Fruit fly (Drosophila melanogaster) whole organism, embryonic: ENCODE results near the gene Nup43.

ENCODE experiments used
- CG10209 ChIP-seq: fragments of 200-800 bp; sonication (Bioruptor generic); optimal IDR thresholded peaks from 3 replicates; lab custom pipeline; 2017; ENCODE audit warnings: missing biosample characterization, mild to moderate bottlenecking, missing genetic modification characterization, missing genetic modification reagents
- CG10366 ChIP-seq: fragments of 200-800 bp; sonication (Bioruptor generic); IDR thresholded peaks from 2 replicates; pipeline ENCODE4 v1.3.6; 2022; ENCODE audit warnings: missing biosample characterization, missing genetic modification characterization
- CG14014 ChIP-seq: fragments of 200-800 bp; sonication (Bioruptor generic); IDR thresholded peaks from 2 replicates; pipeline ENCODE4 v1.3.6; 2022; ENCODE audit warnings: missing biosample characterization, missing genetic modification characterization
- CG15696 ChIP-seq: fragments of 200-800 bp; sonication (Bioruptor generic); optimal IDR thresholded peaks from 2 replicates; lab custom pipeline; 2019; ENCODE audit warnings: missing biosample characterization, mild to moderate bottlenecking, missing genetic modification characterization, moderate library complexity
- CG16863 ChIP-seq: fragments of 200-800 bp; sonication (Bioruptor generic); optimal IDR thresholded peaks from 3 replicates; lab custom pipeline; 2016; ENCODE audit warnings: missing biosample characterization, missing genetic modification characterization
- CG2129 ChIP-seq: fragments of 200-800 bp; sonication (Bioruptor generic); IDR thresholded peaks from 2 replicates; pipeline ENCODE4 v1.3.6; 2022; ENCODE audit warnings: missing biosample characterization, missing genetic modification characterization; ENCODE audit not compliant: partially characterized antibody
- CG30431 ChIP-seq: fragments of 200-800 bp; sonication (Bioruptor generic); optimal IDR thresholded peaks from 2 replicates; lab custom pipeline; 2017; ENCODE audit warnings: missing biosample characterization, missing genetic modification characterization
- CG31388 ChIP-seq: fragments of 200-800 bp; sonication (Bioruptor generic); optimal IDR thresholded peaks from 2 replicates; lab custom pipeline; 2016; ENCODE audit warnings: missing biosample characterization, missing genetic modification characterization
- CG31441 ChIP-seq: fragments of 200-800 bp; sonication (Bioruptor generic); IDR thresholded peaks from 2 replicates; pipeline ENCODE4 v1.3.6; 2022; ENCODE audit warnings: missing biosample characterization, missing genetic modification characterization
- CG34224 ChIP-seq: fragments of 200-800 bp; sonication (Bioruptor generic); IDR thresholded peaks from 3 replicates; pipeline ENCODE4 v1.3.6; 2022; ENCODE audit warnings: missing biosample characterization, missing genetic modification characterization; ENCODE audit not compliant: partially characterized antibody
- CG3995 ChIP-seq: fragments of 200-800 bp; sonication (Bioruptor generic); optimal IDR thresholded peaks from 3 replicates; lab custom pipeline; 2016; ENCODE audit warnings: missing biosample characterization, missing genetic modification characterization
- CG4820 ChIP-seq: fragments of 200-800 bp; sonication (Bioruptor generic); optimal IDR thresholded peaks from 3 replicates; lab custom pipeline; 2016; ENCODE audit warnings: missing biosample characterization, missing genetic modification characterization
- CG7928 ChIP-seq: fragments of 200-800 bp; sonication (Bioruptor generic); optimal IDR thresholded peaks from 2 replicates; lab custom pipeline; 2017; ENCODE audit warnings: missing biosample characterization, mild to moderate bottlenecking, missing genetic modification characterization
- CG8281 ChIP-seq: fragments of 200-800 bp; sonication (Bioruptor generic); optimal IDR thresholded peaks from 2 replicates; lab custom pipeline; 2018; ENCODE audit warnings: missing biosample characterization, mild to moderate bottlenecking, missing genetic modification characterization, moderate library complexity
- CG8765 ChIP-seq: fragments of 200-800 bp; sonication (Bioruptor generic); IDR thresholded peaks from 2 replicates; pipeline ENCODE4 v1.3.6; 2022; ENCODE audit warnings: missing biosample characterization, missing genetic modification characterization
- CHES-1-like ChIP-seq: fragments of 200-800 bp; sonication (Bioruptor generic); optimal IDR thresholded peaks from 2 replicates; lab custom pipeline; 2016; ENCODE audit warnings: missing biosample characterization, missing genetic modification characterization
- CoRest ChIP-seq: fragments of 200-800 bp; sonication (Bioruptor generic); optimal IDR thresholded peaks from 3 replicates; lab custom pipeline; 2018; ENCODE audit warnings: missing biosample characterization, mild to moderate bottlenecking, missing genetic modification characterization, moderate library complexity
- Dref ChIP-seq: fragments of 200-800 bp; sonication (Bioruptor generic); IDR thresholded peaks from 2 replicates; pipeline ENCODE4 v1.3.6; 2022; ENCODE audit warnings: missing biosample characterization, missing genetic modification characterization
- Drgx ChIP-seq: fragments of 200-800 bp; sonication (Bioruptor generic); IDR thresholded peaks from 2 replicates; pipeline ENCODE4 v1.3.6; 2022; ENCODE audit warnings: missing biosample characterization, missing genetic modification characterization
- Fer3 ChIP-seq: fragments of 200-800 bp; sonication (Bioruptor generic); optimal IDR thresholded peaks from 2 replicates; lab custom pipeline; 2018; ENCODE audit warnings: missing biosample characterization, mild to moderate bottlenecking, missing genetic modification characterization, moderate library complexity
- Mad ChIP-seq: fragments of 200-800 bp; sonication (Bioruptor generic); optimal IDR thresholded peaks from 2 replicates; lab custom pipeline; 2016; ENCODE audit warnings: missing biosample characterization, missing genetic modification characterization
- Med ChIP-seq: fragments of 200-800 bp; sonication (Bioruptor generic); peaks from one replicate; lab custom pipeline; 2016; ENCODE audit warnings: missing biosample characterization, missing genetic modification characterization, mild to moderate bottlenecking, inconsistent platforms, moderate library complexity
- Mrtf ChIP-seq: fragments of 200-800 bp; sonication (Bioruptor generic); IDR thresholded peaks from 3 replicates; pipeline ENCODE4 v1.3.6; 2022; ENCODE audit warnings: missing biosample characterization, missing genetic modification characterization
- Nf-YB ChIP-seq: fragments of 200-800 bp; sonication (Bioruptor generic); optimal IDR thresholded peaks from 3 replicates; lab custom pipeline; 2019; ENCODE audit warnings: missing biosample characterization, mild to moderate bottlenecking, missing genetic modification characterization, moderate library complexity
- TFAM ChIP-seq: fragments of 200-800 bp; sonication (Bioruptor generic); optimal IDR thresholded peaks from 2 replicates; lab custom pipeline; 2017; ENCODE audit warnings: missing biosample characterization, missing genetic modification characterization, inconsistent platforms
- Usf ChIP-seq: fragments of 200-800 bp; sonication (Bioruptor generic); optimal IDR thresholded peaks from 2 replicates; lab custom pipeline; 2017; ENCODE audit warnings: missing genotype, missing biosample characterization, missing genetic modification characterization
- abd-A ChIP-seq: fragments of 200-800 bp; sonication (Bioruptor generic); optimal IDR thresholded peaks from 3 replicates; lab custom pipeline; 2019; ENCODE audit warnings: missing biosample characterization, mild to moderate bottlenecking, missing genetic modification characterization, moderate library complexity
- cas ChIP-seq: fragments of 200-800 bp; sonication (Bioruptor generic); IDR thresholded peaks from 2 replicates; pipeline ENCODE4 v1.3.6; 2022; ENCODE audit warnings: missing biosample characterization, missing genetic modification characterization
- dati ChIP-seq: fragments of 200-800 bp; sonication (Bioruptor generic); IDR thresholded peaks from 2 replicates; pipeline ENCODE4 v1.3.6; 2022; ENCODE audit warnings: missing biosample characterization, missing genetic modification characterization
- dimm ChIP-seq: fragments of 200-800 bp; sonication (Bioruptor generic); IDR thresholded peaks from 2 replicates; pipeline ENCODE4 v1.3.6; 2022; ENCODE audit warnings: missing biosample characterization, missing genetic modification characterization
- esg ChIP-seq: fragments of 200-800 bp; sonication (Bioruptor generic); conservative IDR thresholded peaks from 2 replicates; pipeline ENCODE4 v1.3.6; 2022; ENCODE audit warnings: missing biosample characterization, missing genetic modification characterization
- eyg ChIP-seq: fragments of 200-800 bp; sonication (Bioruptor generic); optimal IDR thresholded peaks from 3 replicates; lab custom pipeline; 2016; ENCODE audit warnings: missing biosample characterization, missing genetic modification characterization
- fd96Cb ChIP-seq: fragments of 200-800 bp; sonication (Bioruptor generic); optimal IDR thresholded peaks from 2 replicates; lab custom pipeline; 2018; ENCODE audit warnings: missing biosample characterization, mild to moderate bottlenecking, missing genetic modification characterization, moderate library complexity
- ftz-f1 ChIP-seq: fragments of 200-800 bp; sonication (Bioruptor generic); optimal IDR thresholded peaks from 2 replicates; lab custom pipeline; 2016; ENCODE audit warnings: missing biosample characterization, missing genetic modification characterization
- grau ChIP-seq: fragments of 200-800 bp; optimal IDR thresholded peaks from 3 replicates; lab custom pipeline; 2019; ENCODE audit warnings: missing biosample characterization, mild to moderate bottlenecking, missing genetic modification characterization, moderate library complexity
- grn ChIP-seq: fragments of 200-800 bp; sonication (Bioruptor generic); optimal IDR thresholded peaks from 3 replicates; lab custom pipeline; 2017; ENCODE audit warnings: missing biosample characterization, missing genetic modification characterization
- ham ChIP-seq: fragments of 200-800 bp; sonication (Bioruptor generic); IDR thresholded peaks from 2 replicates; pipeline ENCODE4 v1.3.6; 2022; ENCODE audit warnings: missing biosample characterization, missing genetic modification characterization
- her ChIP-seq: fragments of 200-800 bp; sonication (Bioruptor generic); optimal IDR thresholded peaks from 2 replicates; lab custom pipeline; 2016; ENCODE audit warnings: missing biosample characterization, missing genetic modification characterization
- ken ChIP-seq: fragments of 200-800 bp; sonication (Bioruptor generic); IDR thresholded peaks from 3 replicates; pipeline ENCODE4 v1.3.6; 2022; ENCODE audit warnings: missing biosample characterization, missing genetic modification characterization
- klu ChIP-seq: fragments of 200-800 bp; sonication (Bioruptor generic); IDR thresholded peaks from 2 replicates; pipeline ENCODE4 v1.3.6; 2022; ENCODE audit warnings: missing biosample characterization, missing genetic modification characterization
- lbe ChIP-seq: fragments of 200-800 bp; sonication (Bioruptor generic); optimal IDR thresholded peaks from 2 replicates; lab custom pipeline; 2016; ENCODE audit warnings: missing biosample characterization, mild to moderate bottlenecking, missing genetic modification characterization
- nerfin-2 ChIP-seq: fragments of 200-800 bp; sonication (Bioruptor generic); IDR thresholded peaks from 2 replicates; pipeline ENCODE4 v1.3.6; 2022; ENCODE audit warnings: missing biosample characterization, missing genetic modification characterization; ENCODE audit not compliant: partially characterized antibody
- pros ChIP-seq: fragments of 200-800 bp; sonication (Bioruptor generic); optimal IDR thresholded peaks from 3 replicates; lab custom pipeline; 2019; ENCODE audit warnings: missing biosample characterization, mild to moderate bottlenecking, missing genetic modification characterization, moderate library complexity
- row ChIP-seq: fragments of 200-800 bp; sonication (Bioruptor generic); IDR thresholded peaks from 3 replicates; pipeline ENCODE4 v1.3.6; 2022; ENCODE audit warnings: missing biosample characterization, missing genetic modification characterization
- sim ChIP-seq: fragments of 200-800 bp; sonication (Bioruptor generic); IDR thresholded peaks from 2 replicates; pipeline ENCODE4 v1.3.6; 2022; ENCODE audit warnings: missing biosample characterization, missing genetic modification characterization
- slp2 ChIP-seq: fragments of 200-800 bp; sonication (Bioruptor generic); optimal IDR thresholded peaks from 2 replicates; lab custom pipeline; 2016; ENCODE audit warnings: missing biosample characterization, missing genetic modification characterization
- tna ChIP-seq: fragments of 200-800 bp; sonication (Bioruptor generic); IDR thresholded peaks from 2 replicates; pipeline ENCODE4 v1.3.6; 2022; ENCODE audit warnings: missing biosample characterization, missing genetic modification characterization; ENCODE audit not compliant: partially characterized antibody
- trh ChIP-seq: fragments of 200-800 bp; sonication (Bioruptor generic); optimal IDR thresholded peaks from 2 replicates; lab custom pipeline; 2016; ENCODE audit warnings: missing biosample characterization, missing genetic modification characterization
- wor ChIP-seq: fragments of 200-800 bp; sonication (Bioruptor generic); IDR thresholded peaks from 2 replicates; pipeline ENCODE4 v1.3.6; 2022; ENCODE audit warnings: missing biosample characterization, missing genetic modification characterization
- zf30C ChIP-seq: fragments of 200-800 bp; sonication (Bioruptor generic); optimal IDR thresholded peaks from 3 replicates; lab custom pipeline; 2018; ENCODE audit warnings: missing biosample characterization, mild to moderate bottlenecking, missing genetic modification characterization

The Nup43 gene

DNA sequence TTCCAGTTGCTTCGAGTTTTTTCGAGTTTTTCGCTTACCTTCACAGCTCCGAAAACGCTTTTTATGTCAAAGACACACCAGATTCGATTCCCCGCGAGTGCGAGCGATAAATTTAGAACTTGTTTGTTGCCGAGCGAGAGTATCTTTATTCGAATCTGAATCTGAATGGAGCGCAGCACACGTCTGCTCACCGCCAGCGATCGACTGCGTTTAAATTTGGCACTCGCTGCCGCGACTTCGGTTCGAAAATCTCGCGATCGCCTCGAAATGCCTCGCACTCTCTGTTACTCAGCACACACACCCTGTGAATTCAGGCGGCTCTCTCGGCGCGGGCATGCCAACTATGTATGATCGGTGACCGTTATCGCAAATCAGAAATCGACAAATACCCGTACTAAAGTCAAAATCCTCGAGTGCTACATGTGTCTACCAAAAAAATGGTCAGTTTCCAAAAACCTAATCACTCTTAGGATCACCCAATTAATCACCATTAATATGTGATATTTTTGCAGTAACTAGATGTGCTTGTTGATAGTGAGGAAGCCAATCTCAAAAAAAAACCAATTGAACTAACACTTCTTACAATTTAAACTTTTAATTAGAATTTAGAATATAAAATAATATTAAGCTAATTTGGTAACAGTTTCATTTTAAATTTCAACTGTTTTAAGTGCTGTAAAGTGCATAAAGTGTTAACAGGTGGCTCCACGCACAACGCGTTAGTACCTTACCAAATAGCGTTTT, 32.7 kb downstream of the Nup43 start, which contains the start of gene Vha100-2 (continued):
- TF ChIP-seq slp2 (GFP tag; lab: Kevin White, UChicago): peak; percentile 8
- no peak for TF ChIP-seq CG7928
- no peak for TF ChIP-seq klu (GFP tag; lab: Robert Waterston, UW)
- no peak for TF ChIP-seq fd96Cb
- TF ChIP-seq Nf-YB (GFP tag; lab: Kevin White, UChicago): peak; percentile 36
- no peak for TF ChIP-seq nerfin-2 (GFP tag; lab: Robert Waterston, UW)
- no peak for TF ChIP-seq ham (GFP tag; lab: Robert Waterston, UW)
- peak; percentile 51 for TF ChIP-seq lbe (GFP tag; lab: Kevin White, UChicago)
- no peak for TF ChIP-seq CG2129
- peak; percentile 52 for TF ChIP-seq her (GFP tag; lab: Kevin White, UChicago)
- no peak for TF ChIP-seq eyg
- no peak for TF ChIP-seq dati (GFP tag; lab: Robert Waterston, UW)
- TF ChIP-seq Fer3 (tag; lab: Kevin White, UChicago): peak; percentile 39
- peak; percentile 59; the same call in 1 of the 2 replicates for TF ChIP-seq CG14014 (GFP tag; lab: Robert Waterston, UW)
- TF ChIP-seq CG8765: no peak
- TF ChIP-seq cas (GFP tag; lab: Robert Waterston, UW): 0 out of 2 replicates have a peak, but pooled peaks have one; percentile 33
- TF ChIP-seq grn (GFP tag; lab: Kevin White, UChicago): peak; percentile 91
- no peak for TF ChIP-seq sim (GFP tag; lab: Robert Waterston, UW)
- TF ChIP-seq TFAM (GFP tag; lab: Kevin White, UChicago): no peak
- peak; percentile 39 for TF ChIP-seq abd-A (tag; lab: Kevin White, UChicago)
- TF ChIP-seq row: peak; percentile 83
- TF ChIP-seq CG4820: peak; percentile 19
- peak; percentile 63 for TF ChIP-seq CoRest (tag; lab: Kevin White, UChicago)
- TF ChIP-seq tna (GFP tag; lab: Robert Waterston, UW): peak; percentile 52; the same call in 1 of the 2 replicates
- TF ChIP-seq CHES-1-like: peak; percentile 28
- TF ChIP-seq Mad: no peak
- no peak for TF ChIP-seq esg (GFP tag; lab: Robert Waterston, UW)
- peak; percentile 90 for TF ChIP-seq CG3995 (GFP tag; lab: Kevin White, UChicago)
- no peak for TF ChIP-seq CG34224 (GFP tag; lab: Robert Waterston, UW)
- no peak for TF ChIP-seq CG31388 (GFP tag; lab: Kevin White, UChicago)
- no peak for TF ChIP-seq ftz-f1 (GFP tag; lab: Kevin White, UChicago)
- no peak for TF ChIP-seq CG16863 (GFP tag; lab: Kevin White, UChicago)
- peak; percentile 51 for TF ChIP-seq CG31441 (GFP tag; lab: Robert Waterston, UW)
- no peak for TF ChIP-seq dimm (GFP tag; lab: Robert Waterston, UW)
- no peak for TF ChIP-seq CG15696 (tag; lab: Kevin White, UChicago)
- peak; percentile 45 for TF ChIP-seq Dref (GFP tag; lab: Robert Waterston, UW)
- TF ChIP-seq pros (GFP tag; lab: Kevin White, UChicago): no peak
- peak; percentile 67 for TF ChIP-seq Drgx (GFP tag; lab: Robert Waterston, UW)
- no peak for TF ChIP-seq Usf (GFP tag; lab: Kevin White, UChicago)
- peak; percentile 7 for TF ChIP-seq zf30C (GFP tag; lab: Kevin White, UChicago)
- TF ChIP-seq ken (GFP tag; lab: Robert Waterston, UW): peak; percentile 48; the same call in 2 of the 3 replicates
- TF ChIP-seq CG10209 (GFP tag; lab: Kevin White, UChicago): no peak
- TF ChIP-seq Med (GFP tag; lab: Kevin White, UChicago): peak; percentile 91
- TF ChIP-seq CG8281 (tag; lab: Kevin White, UChicago): no peak
- TF ChIP-seq CG30431 (GFP tag; lab: Kevin White, UChicago): no peak
- no peak for TF ChIP-seq wor (GFP tag; lab: Robert Waterston, UW)
- peak; percentile 31 for TF ChIP-seq CG10366 (GFP tag; lab: Robert Waterston, UW)
- TF ChIP-seq trh (GFP tag; lab: Kevin White, UChicago): no peak
- TF ChIP-seq grau (tag; lab: Kevin White, UChicago): peak; percentile 27
- no peak for TF ChIP-seq Mrtf
